Worm (Caenorhabditis elegans) whole organism, early embryonic: ENCODE measurements around the gene F46B3.1.

Experiments used
- aly-1 ChIP-seq: sonication (generic microtip); optimal IDR thresholded peaks from 2 replicates; lab custom pipeline; 2016; ENCODE audit warnings: missing genetic modification characterization, missing compliant biosample characterization
- ama-1 ChIP-seq: fragments of 150-350 bp; optimal IDR thresholded peaks from 2 replicates; lab custom pipeline; 2014
- ets-7 ChIP-seq: sonication (generic microtip); optimal IDR thresholded peaks from 2 replicates; lab custom pipeline; 2016; ENCODE audit warnings: missing genotype, missing genetic modification characterization, missing compliant biosample characterization
- flt-1 ChIP-seq: fragments of 200-800 bp; sonication (Bioruptor generic); IDR thresholded peaks from 2 replicates; pipeline ENCODE4 v1.3.6; 2022; ENCODE audit warnings: missing genetic modification characterization, missing compliant biosample characterization
- hnd-1 ChIP-seq: sonication (generic microtip); optimal IDR thresholded peaks from 2 replicates; lab custom pipeline; 2016; ENCODE audit warnings: missing genetic modification characterization, missing compliant biosample characterization
- tbx-11 ChIP-seq: fragments of 200-800 bp; sonication (Bioruptor generic); IDR thresholded peaks from 2 replicates; pipeline ENCODE4 v1.3.6; 2022; ENCODE audit warnings: missing genetic modification characterization, missing compliant biosample characterization
- tbx-37 ChIP-seq: fragments of 200-800 bp; sonication (Bioruptor generic); conservative IDR thresholded peaks from 2 replicates; pipeline ENCODE4 v1.3.6; 2022; ENCODE audit warnings: missing genetic modification reagents, missing genetic modification characterization, missing compliant biosample characterization
- tra-4 ChIP-seq: sonication (generic microtip); optimal IDR thresholded peaks from 2 replicates; lab custom pipeline; 2017; ENCODE audit warnings: missing genetic modification characterization, missing compliant biosample characterization

DNA sequence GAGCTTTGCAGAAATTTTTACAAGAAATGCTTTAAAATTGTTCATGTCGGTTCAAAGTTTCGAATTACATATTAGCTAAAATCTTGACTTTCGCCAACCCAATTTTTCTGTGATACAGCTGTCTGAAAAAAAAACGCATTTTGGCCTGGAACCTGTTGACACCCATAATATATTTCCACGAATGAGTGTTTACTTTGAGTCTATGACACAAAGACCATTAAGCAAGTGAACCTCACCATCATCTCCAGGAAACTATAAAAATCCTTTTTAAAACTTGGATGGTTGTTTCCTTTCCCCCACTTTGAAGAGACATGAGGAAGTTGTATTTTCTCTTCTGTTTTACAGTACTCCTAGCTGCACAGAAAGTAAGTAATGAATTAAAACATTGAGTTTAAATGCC lies 22.7 kb downstream of the F46B3.1 start, which contains the start of gene clec-263:
- no peak for TF ChIP-seq tra-4 (tag; lab: Kevin White, UChicago)
- TF ChIP-seq ama-1 (lab: Kevin White, UChicago) = no peak
- TF ChIP-seq flt-1 = no peak
- no peak for TF ChIP-seq tbx-37 (GFP tag; lab: Robert Waterston, UW)
- TF ChIP-seq tbx-11 = no peak
- TF ChIP-seq hnd-1 (tag; lab: Kevin White, UChicago) = no peak
- no peak for TF ChIP-seq aly-1 (tag; lab: Kevin White, UChicago)
- TF ChIP-seq ets-7 (tag; lab: Kevin White, UChicago) = no peak
